Worm (Caenorhabditis elegans) whole organism, young adult: ENCODE measurements around the gene olrn-1.

Experiments used
- C06A6.2 ChIP-seq: fragments of 200-800 bp; sonication (Bioruptor generic); conservative IDR thresholded peaks from 2 replicates; pipeline ENCODE4 v1.3.6; 2022; ENCODE audit warnings: missing genetic modification characterization, missing compliant biosample characterization
- D2030.7 ChIP-seq: fragments of 200-800 bp; sonication (Bioruptor generic); IDR thresholded peaks from 2 replicates; pipeline ENCODE4 v1.3.6; 2022; ENCODE audit warnings: missing genetic modification reagents, missing genetic modification characterization, missing compliant biosample characterization
- F57A8.1 ChIP-seq: fragments of 200-800 bp; sonication (Bioruptor generic); optimal IDR thresholded peaks from 2 replicates; lab custom pipeline; 2018; ENCODE audit warnings: mild to moderate bottlenecking, missing genetic modification characterization, moderate library complexity, missing compliant biosample characterization
- Y56A3A.18 ChIP-seq: fragments of 200-800 bp; sonication (Bioruptor generic); IDR thresholded peaks from 2 replicates; pipeline ENCODE4 v1.3.6; 2022; ENCODE audit warnings: missing genetic modification reagents, missing genetic modification characterization, missing compliant biosample characterization
- cebp-1 ChIP-seq, 2 experiments: fragments of 200-800 bp in 1 of 2; sonication (Bioruptor generic) in 1 of 2; sonication (generic microtip) in 1 of 2; IDR thresholded peaks in 1 of 2; optimal IDR thresholded peaks in 1 of 2; 2 replicates each; pipeline versions ENCODE4 v1.3.6 to Lab custom; 2017 to 2022; ENCODE audit warnings: missing compliant biosample characterization in 2 of 2, missing genetic modification characterization in 2 of 2, mild to moderate bottlenecking in 1 of 2, missing genetic modification reagents in 1 of 2, moderate library complexity in 1 of 2
- cebp-2 ChIP-seq: fragments of 200-800 bp; sonication (Bioruptor generic); IDR thresholded peaks from 2 replicates; pipeline ENCODE4 v1.3.6; 2022; ENCODE audit warnings: missing genetic modification characterization, missing compliant biosample characterization
- lin-26 ChIP-seq: fragments of 200-800 bp; sonication (Bioruptor generic); IDR thresholded peaks from 2 replicates; pipeline ENCODE4 v1.3.6; 2022; ENCODE audit warnings: missing genetic modification reagents, missing genetic modification characterization, missing compliant biosample characterization
- lin-35 ChIP-seq, 3 experiments: fragments of 150-350 bp in 2 of 3; sonication (generic microtip) in 1 of 3; optimal IDR thresholded peaks; 2 replicates each; lab custom pipeline; 2014 to 2018; ENCODE audit warnings: missing biosample characterization in 3 of 3, missing genetic modification characterization in 3 of 3, missing genetic modification reagents in 3 of 3
- madf-3 ChIP-seq: fragments of 200-800 bp; sonication (Bioruptor generic); IDR thresholded peaks from 2 replicates; pipeline ENCODE4 v1.3.6; 2022; ENCODE audit warnings: missing genetic modification reagents, missing genetic modification characterization, missing compliant biosample characterization
- nfya-1 ChIP-seq: sonication (generic microtip); optimal IDR thresholded peaks from 2 replicates; lab custom pipeline; 2017; ENCODE audit warnings: antibody characterized with exemption, missing compliant biosample characterization, missing genetic modification characterization, borderline replicate concordance; ENCODE audit not compliant: insufficient read depth
- rpc-1 ChIP-seq, 2 experiments: fragments of 150-350 bp in 1 of 2; sonication (generic microtip) in 1 of 2; optimal IDR thresholded peaks; 2 replicates each; lab custom pipeline; 2014 to 2018; ENCODE audit warnings: missing biosample characterization in 1 of 2, missing genetic modification characterization in 1 of 2, missing genetic modification reagents in 1 of 2, missing genotype in 1 of 2
- snpc-1.1 ChIP-seq: sonication (generic microtip); optimal IDR thresholded peaks from 2 replicates; lab custom pipeline; 2017; ENCODE audit warnings: missing genetic modification characterization, mild to moderate bottlenecking, missing compliant biosample characterization, antibody characterized with exemption, moderate library complexity, missing genotype, missing genetic modification reagents; ENCODE audit not compliant: insufficient read depth
- snpc-4 ChIP-seq, 5 experiments: fragments of 150-350 bp in 1 of 5; sonication (generic microtip) in 4 of 5; optimal IDR thresholded peaks; 2 replicates each; lab custom pipeline; 2014 to 2018; ENCODE audit warnings: missing genetic modification characterization in 5 of 5, missing biosample characterization in 3 of 5, antibody characterized with exemption in 2 of 5, mild to moderate bottlenecking in 2 of 5, missing compliant biosample characterization in 2 of 5, missing genotype in 2 of 5, moderate library complexity in 2 of 5, missing genetic modification reagents in 1 of 5
- unc-62 ChIP-seq: fragments of 150-350 bp; optimal IDR thresholded peaks from 2 replicates; lab custom pipeline; 2014; ENCODE audit warnings: missing biosample characterization, missing genetic modification reagents, missing genetic modification characterization
- zfh-2 ChIP-seq: fragments of 200-800 bp; sonication (Bioruptor generic); conservative IDR thresholded peaks from 2 replicates; pipeline ENCODE4 v1.3.6; 2022; ENCODE audit warnings: missing genetic modification reagents, missing genetic modification characterization, missing compliant biosample characterization
- ztf-22 ChIP-seq: fragments of 200-800 bp; sonication (Bioruptor generic); optimal IDR thresholded peaks from 2 replicates; lab custom pipeline; 2018; ENCODE audit warnings: mild to moderate bottlenecking, missing genetic modification characterization, moderate library complexity, missing compliant biosample characterization
- ztf-25 ChIP-seq: fragments of 200-800 bp; sonication (Bioruptor generic); IDR thresholded peaks from 2 replicates; pipeline ENCODE4 v1.3.6; 2022; ENCODE audit warnings: missing genetic modification reagents, missing genetic modification characterization, missing compliant biosample characterization
- ztf-26 ChIP-seq: sonication (generic microtip); optimal IDR thresholded peaks from 2 replicates; lab custom pipeline; 2017; ENCODE audit warnings: missing genetic modification characterization, missing compliant biosample characterization

The olrn-1 gene

DNA sequence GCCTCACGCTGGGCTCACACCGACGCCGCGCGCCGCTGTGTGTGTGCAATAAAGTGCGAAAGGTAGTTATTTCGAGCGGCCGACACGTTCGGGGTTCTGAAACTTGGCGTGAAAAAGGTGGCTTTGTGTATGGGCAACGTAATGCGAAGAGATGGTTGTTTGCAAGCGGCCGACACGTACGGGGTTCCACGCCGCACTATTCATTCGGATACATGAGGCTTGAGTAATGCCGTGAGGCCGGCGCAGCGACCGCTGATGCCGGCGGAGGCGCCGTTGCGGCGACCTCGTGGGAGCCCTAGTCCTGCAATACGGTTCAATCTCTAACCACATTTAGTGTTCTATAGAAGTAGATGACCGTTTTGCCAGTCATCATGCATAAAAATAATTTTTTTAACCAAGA is 56.6 kb downstream of the olrn-1 start:
- TF ChIP-seq rpc-1 (optimal IDR thresholded peaks at IDR 0.05; lab: Kevin White, UChicago) (no peak), rpc-1 (tag; optimal IDR thresholded peaks at IDR 0.05; lab: Kevin White, UChicago) (no peak), lin-26 (GFP tag; lab: Robert Waterston, UW) (no peak), zfh-2 (GFP tag; lab: Robert Waterston, UW) (peak; percentile 83), ztf-26 (tag; lab: Kevin White, UChicago) (no peak), cebp-1 (GFP tag; IDR thresholded peaks at IDR 0.05; lab: Robert Waterston, UW) (no peak), cebp-1 (tag; optimal IDR thresholded peaks at IDR 0.05; lab: Kevin White, UChicago) (no peak), ztf-22 (GFP tag; lab: Kevin White, UChicago) (no peak), C06A6.2 (GFP tag; lab: Robert Waterston, UW) (no peak), D2030.7 (GFP tag; lab: Robert Waterston, UW) (0 out of 2 replicates have a peak, but pooled peaks have one; percentile 20), madf-3 (GFP tag; lab: Robert Waterston, UW) (no peak), Y56A3A.18 (GFP tag; lab: Robert Waterston, UW) (no peak), unc-62 (GFP tag; lab: Kevin White, UChicago) (no peak), lin-35 (GFP tag; optimal IDR thresholded peaks at IDR 0.05; lab: Kevin White, UChicago) (no peak), snpc-1.1 (no peak), ztf-25 (no peak), cebp-2 (no peak), nfya-1 (tag; lab: Kevin White, UChicago) (no peak), snpc-4 (GFP tag; optimal IDR thresholded peaks at IDR 0.05; lab: Kevin White, UChicago) (no peak), snpc-4 (tag; optimal IDR thresholded peaks at IDR 0.05; lab: Kevin White, UChicago) (peak in 2 of 4 experiments; percentile 7 to 36), F57A8.1 (no peak)
